Fruit fly (Drosophila melanogaster) whole organism, embryonic: ENCODE results near the gene Hecw.

Experiments used
- Abd-B ChIP-seq: fragments of 200-800 bp; sonication (Bioruptor generic); optimal IDR thresholded peaks from 2 replicates; lab custom pipeline; 2018; ENCODE audit warnings: missing biosample characterization, mild to moderate bottlenecking, missing genetic modification characterization, moderate library complexity
- Atf3 ChIP-seq: fragments of 200-800 bp; sonication (Bioruptor generic); optimal IDR thresholded peaks from 3 replicates; lab custom pipeline; 2016; ENCODE audit warnings: missing biosample characterization, missing genetic modification characterization
- Bteb2 ChIP-seq: fragments of 200-800 bp; sonication (Bioruptor generic); optimal IDR thresholded peaks from 2 replicates; lab custom pipeline; 2016; ENCODE audit warnings: missing biosample characterization, missing genetic modification characterization
- CG13424 ChIP-seq: fragments of 200-800 bp; sonication (Bioruptor generic); optimal IDR thresholded peaks from 2 replicates; lab custom pipeline; 2019; ENCODE audit warnings: missing biosample characterization, mild to moderate bottlenecking, missing genetic modification characterization, moderate library complexity
- CG14050 ChIP-seq: fragments of 200-800 bp; sonication (Bioruptor generic); IDR thresholded peaks from 3 replicates; pipeline ENCODE4 v1.3.6; 2022; ENCODE audit warnings: missing biosample characterization, missing genetic modification characterization
- CG14710 ChIP-seq: fragments of 200-800 bp; sonication (Bioruptor generic); optimal IDR thresholded peaks from 3 replicates; lab custom pipeline; 2019; ENCODE audit warnings: missing biosample characterization, mild to moderate bottlenecking, missing genetic modification characterization, moderate library complexity
- CG4282 ChIP-seq: fragments of 200-800 bp; sonication (Bioruptor generic); optimal IDR thresholded peaks from 2 replicates; lab custom pipeline; 2016; ENCODE audit warnings: missing biosample characterization, missing genetic modification characterization
- CG5180 ChIP-seq: fragments of 200-800 bp; sonication (Bioruptor generic); optimal IDR thresholded peaks from 3 replicates; lab custom pipeline; 2017; ENCODE audit warnings: missing biosample characterization, missing genetic modification characterization, mild to moderate bottlenecking, moderate library complexity, missing genetic modification reagents
- CG6813 ChIP-seq: fragments of 200-800 bp; sonication (Bioruptor generic); optimal IDR thresholded peaks from 2 replicates; lab custom pipeline; 2017; ENCODE audit warnings: missing biosample characterization, missing genetic modification characterization, mild to moderate bottlenecking, moderate library complexity, missing genetic modification reagents
- CG8281 ChIP-seq: fragments of 200-800 bp; sonication (Bioruptor generic); optimal IDR thresholded peaks from 2 replicates; lab custom pipeline; 2018; ENCODE audit warnings: missing biosample characterization, mild to moderate bottlenecking, missing genetic modification characterization, moderate library complexity
- CG8765 ChIP-seq: fragments of 200-800 bp; sonication (Bioruptor generic); IDR thresholded peaks from 2 replicates; pipeline ENCODE4 v1.3.6; 2022; ENCODE audit warnings: missing biosample characterization, missing genetic modification characterization
- Dbx ChIP-seq: fragments of 200-800 bp; sonication (Bioruptor generic); IDR thresholded peaks from 3 replicates; pipeline ENCODE4 v1.3.6; 2022; ENCODE audit warnings: missing biosample characterization, missing genetic modification characterization
- ERR ChIP-seq: fragments of 200-800 bp; sonication (Bioruptor generic); optimal IDR thresholded peaks from 2 replicates; lab custom pipeline; 2016; ENCODE audit warnings: missing biosample characterization, missing genetic modification characterization
- H15 ChIP-seq: fragments of 200-800 bp; sonication (Bioruptor generic); IDR thresholded peaks from 3 replicates; pipeline ENCODE4 v1.3.6; 2022; ENCODE audit warnings: missing biosample characterization, missing genetic modification characterization
- Hr51 ChIP-seq, 2 experiments: fragments of 200-800 bp; sonication (Bioruptor generic); optimal IDR thresholded peaks; 2 replicates in 1 of 2; 3 replicates in 1 of 2; lab custom pipeline; 2016 to 2018; ENCODE audit warnings: missing biosample characterization in 2 of 2, missing genetic modification characterization in 2 of 2, mild to moderate bottlenecking in 1 of 2, moderate library complexity in 1 of 2
- Myb ChIP-seq: fragments of 200-800 bp; sonication (Bioruptor generic); optimal IDR thresholded peaks from 2 replicates; lab custom pipeline; 2016; ENCODE audit warnings: missing biosample characterization, missing genetic modification characterization
- Ptx1 ChIP-seq: fragments of 200-800 bp; sonication (Bioruptor generic); IDR thresholded peaks from 2 replicates; pipeline ENCODE4 v1.3.6; 2022; ENCODE audit warnings: missing biosample characterization, missing genetic modification characterization
- TFAM ChIP-seq: fragments of 200-800 bp; sonication (Bioruptor generic); optimal IDR thresholded peaks from 2 replicates; lab custom pipeline; 2017; ENCODE audit warnings: missing biosample characterization, missing genetic modification characterization, inconsistent platforms
- ab ChIP-seq: fragments of 200-800 bp; sonication (Bioruptor generic); optimal IDR thresholded peaks from 2 replicates; lab custom pipeline; 2016; ENCODE audit warnings: missing biosample characterization, missing genetic modification characterization
- bcd ChIP-seq: fragments of 200-800 bp; sonication (Bioruptor generic); optimal IDR thresholded peaks from 2 replicates; lab custom pipeline; 2017; ENCODE audit warnings: missing biosample characterization, mild to moderate bottlenecking, missing genetic modification characterization
- cad ChIP-seq: fragments of >200 bp; optimal IDR thresholded peaks from 2 replicates; lab custom pipeline; 2017; ENCODE audit warnings: missing biosample characterization, missing genetic modification characterization
- crol ChIP-seq: fragments of 200-800 bp; sonication (Bioruptor generic); IDR thresholded peaks from 2 replicates; pipeline ENCODE4 v1.3.6; 2022; ENCODE audit warnings: missing biosample characterization, missing genetic modification characterization
- dan ChIP-seq: fragments of 200-800 bp; sonication (Bioruptor generic); IDR thresholded peaks from 2 replicates; pipeline ENCODE4 v1.3.6; 2022; ENCODE audit warnings: missing biosample characterization, missing genetic modification characterization
- dati ChIP-seq: fragments of 200-800 bp; sonication (Bioruptor generic); IDR thresholded peaks from 2 replicates; pipeline ENCODE4 v1.3.6; 2022; ENCODE audit warnings: missing biosample characterization, missing genetic modification characterization
- grn ChIP-seq: fragments of 200-800 bp; sonication (Bioruptor generic); optimal IDR thresholded peaks from 3 replicates; lab custom pipeline; 2017; ENCODE audit warnings: missing biosample characterization, missing genetic modification characterization
- gt ChIP-seq: fragments of 200-800 bp; sonication (Bioruptor generic); IDR thresholded peaks from 2 replicates; pipeline ENCODE4 v1.3.6; 2022; ENCODE audit warnings: missing biosample characterization, missing genetic modification characterization
- hbn ChIP-seq: fragments of 200-800 bp; sonication (Bioruptor generic); IDR thresholded peaks from 2 replicates; pipeline ENCODE4 v1.3.6; 2022; ENCODE audit warnings: missing biosample characterization, missing genetic modification characterization; ENCODE audit not compliant: partially characterized antibody
- insv ChIP-seq, 2 experiments: fragments of 200-800 bp; sonication (Bioruptor generic); optimal IDR thresholded peaks; 3 replicates each; lab custom pipeline; 2016 to 2018; ENCODE audit warnings: missing biosample characterization in 2 of 2, missing genetic modification characterization in 2 of 2
- kah ChIP-seq: fragments of 200-800 bp; sonication (Bioruptor generic); optimal IDR thresholded peaks from 2 replicates; lab custom pipeline; 2018; ENCODE audit warnings: missing biosample characterization, mild to moderate bottlenecking, missing genetic modification characterization
- mam ChIP-seq: fragments of 200-800 bp; sonication (Bioruptor generic); optimal IDR thresholded peaks from 3 replicates; lab custom pipeline; 2016; ENCODE audit warnings: missing biosample characterization, missing genetic modification characterization
- nerfin-1 ChIP-seq: fragments of 200-800 bp; sonication (Bioruptor generic); optimal IDR thresholded peaks from 3 replicates; lab custom pipeline; 2019; ENCODE audit warnings: missing biosample characterization, mild to moderate bottlenecking, missing genetic modification characterization, moderate library complexity
- prd ChIP-seq, 3 experiments: fragments of >200 bp in 2 of 3; fragments of 200-800 bp in 1 of 3; sonication (Bioruptor generic) in 1 of 3; optimal IDR thresholded peaks in 2 of 3; IDR thresholded peaks in 1 of 3; 2 replicates in 2 of 3; 3 replicates in 1 of 3; pipeline versions ENCODE4 v1.3.6 to Lab custom; 2017 to 2022; ENCODE audit warnings: missing biosample characterization in 1 of 3, missing genetic modification characterization in 1 of 3
- sisA ChIP-seq: fragments of 200-800 bp; sonication (Bioruptor generic); IDR thresholded peaks from 2 replicates; pipeline ENCODE4 v1.3.6; 2022; ENCODE audit warnings: missing biosample characterization, missing genetic modification characterization
- sug ChIP-seq: fragments of 200-800 bp; optimal IDR thresholded peaks from 2 replicates; lab custom pipeline; 2019; ENCODE audit warnings: missing biosample characterization, mild to moderate bottlenecking, missing genetic modification characterization, moderate library complexity
- tgo ChIP-seq: fragments of 200-800 bp; sonication (Bioruptor generic); IDR thresholded peaks from 3 replicates; pipeline ENCODE4 v1.3.6; 2022; ENCODE audit warnings: missing biosample characterization, missing genetic modification characterization
- toy ChIP-seq: fragments of 200-800 bp; sonication (Bioruptor generic); IDR thresholded peaks from 2 replicates; pipeline ENCODE4 v1.3.6; 2022; ENCODE audit warnings: missing biosample characterization, missing genetic modification characterization
- unpg ChIP-seq: fragments of 200-800 bp; sonication (Bioruptor generic); optimal IDR thresholded peaks from 3 replicates; lab custom pipeline; 2018; ENCODE audit warnings: missing biosample characterization, mild to moderate bottlenecking, missing genetic modification characterization, moderate library complexity
- vnd ChIP-seq: fragments of 200-800 bp; sonication (Bioruptor generic); IDR thresholded peaks from 3 replicates; pipeline ENCODE4 v1.3.6; 2022; ENCODE audit warnings: missing biosample characterization, missing genetic modification characterization; ENCODE audit not compliant: partially characterized antibody

Hecw gene

DNA sequence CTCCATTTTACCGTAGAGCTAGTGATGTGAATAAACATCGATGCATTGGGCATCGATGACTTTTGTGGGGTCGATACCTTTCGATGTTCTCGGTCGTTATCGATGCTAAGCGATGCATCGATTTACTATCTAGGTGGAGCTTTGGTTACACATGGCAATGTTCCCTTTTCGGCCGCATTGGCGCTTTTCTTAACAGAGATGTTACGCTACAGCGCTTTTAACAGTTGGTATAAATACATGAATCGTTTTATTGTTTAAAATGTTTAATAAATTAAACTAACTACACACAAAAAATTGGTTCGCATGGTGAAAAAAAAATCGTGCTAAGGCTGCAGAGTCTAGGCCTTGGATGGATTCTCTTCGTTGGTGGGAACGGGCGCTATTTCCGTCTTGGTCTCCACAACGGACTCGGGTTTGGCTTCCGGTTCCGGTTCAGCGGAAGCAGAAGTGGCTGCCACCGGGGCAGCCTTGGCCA is 50.2 kb downstream of the Hecw start, which contains the start of gene Ptpmeg2 (continued):
- TF ChIP-seq hbn (peak; percentile 93), kah (GFP tag; lab: Kevin White, UChicago) (peak; percentile 32), Dbx (GFP tag; lab: Robert Waterston, UW) (peak; percentile 61; the same call in 2 of the 3 replicates), bcd (GFP tag; lab: Kevin White, UChicago) (peak; percentile 61), tgo (peak; percentile 44; the same call in 1 of the 3 replicates), dan (no peak), TFAM (GFP tag; lab: Kevin White, UChicago) (no peak), insv (GFP tag; optimal IDR thresholded peaks at IDR 0.05; lab: Kevin White, UChicago) (peak in 1 of 2 experiments; percentile 57), H15 (GFP tag; lab: Robert Waterston, UW) (0 out of 3 replicates have a peak, but pooled peaks have one; percentile 23), CG14050 (no peak), Atf3 (GFP tag; lab: Kevin White, UChicago) (peak; percentile 1), Bteb2 (GFP tag; lab: Kevin White, UChicago) (peak; percentile 31), CG4282 (GFP tag; lab: Kevin White, UChicago) (no peak), sisA (peak; percentile 41), toy (GFP tag; lab: Robert Waterston, UW) (no peak), cad (GFP tag; lab: Kevin White, UChicago) (no peak)

DNA sequence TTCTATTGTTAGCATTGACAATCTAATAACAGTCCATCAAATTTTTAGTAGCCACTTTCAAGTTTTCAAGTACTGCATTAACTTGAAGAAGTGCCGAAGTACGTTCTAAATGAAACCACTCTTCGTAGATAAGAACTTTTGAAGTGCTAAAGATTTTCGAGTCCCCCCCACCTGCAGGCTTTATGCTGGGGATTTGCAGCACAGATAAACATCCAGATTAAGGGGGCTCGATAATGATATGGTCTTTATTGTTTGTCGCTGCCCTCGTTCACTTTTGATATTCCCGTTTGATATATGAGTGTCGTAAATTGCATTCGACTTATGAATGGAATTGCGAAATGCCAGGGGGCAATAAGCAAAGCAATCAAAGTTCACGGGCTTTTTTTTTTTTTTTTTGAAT is 52.7 kb downstream of the Hecw start:
- no peak for TF ChIP-seq CG13424 (tag; lab: Kevin White, UChicago)
- TF ChIP-seq CG8281 (tag; lab: Kevin White, UChicago) = peak; percentile 27
- no peak for TF ChIP-seq CG8765 (GFP tag; lab: Robert Waterston, UW)
- no peak for TF ChIP-seq unpg
- no peak for TF ChIP-seq sisA
- TF ChIP-seq crol = no peak
- no peak for TF ChIP-seq Abd-B (GFP tag; lab: Kevin White, UChicago)
- TF ChIP-seq grn (GFP tag; lab: Kevin White, UChicago) = peak; percentile 55
- TF ChIP-seq Myb (GFP tag; lab: Kevin White, UChicago) = no peak
- TF ChIP-seq prd (optimal IDR thresholded peaks at IDR 0.05; lab: Kevin White, UChicago) = no peak
- no peak for TF ChIP-seq prd (GFP tag; IDR thresholded peaks at IDR 0.05; lab: Robert Waterston, UW)
- no peak for TF ChIP-seq Hr51 (GFP tag; optimal IDR thresholded peaks at IDR 0.05; lab: Kevin White, UChicago)
- TF ChIP-seq nerfin-1 (tag; lab: Kevin White, UChicago) = no peak
- no peak for TF ChIP-seq CG5180
- TF ChIP-seq ERR = no peak
- no peak for TF ChIP-seq ab (GFP tag; lab: Kevin White, UChicago)
- TF ChIP-seq vnd (GFP tag; lab: Robert Waterston, UW) = peak; percentile 43; the same call in 2 of the 3 replicates
- TF ChIP-seq dati (GFP tag; lab: Robert Waterston, UW) = no peak
- no peak for TF ChIP-seq CG14710 (tag; lab: Kevin White, UChicago)
- TF ChIP-seq mam (GFP tag; lab: Kevin White, UChicago) = no peak
- no peak for TF ChIP-seq gt (GFP tag; lab: Robert Waterston, UW)
- no peak for TF ChIP-seq CG6813 (GFP tag; lab: Kevin White, UChicago)
- TF ChIP-seq Ptx1 (GFP tag; lab: Robert Waterston, UW) = no peak
- peak; percentile 58 for TF ChIP-seq sug (tag; lab: Kevin White, UChicago)
